Fruit fly (Drosophila melanogaster) whole organism, embryonic: Measurements from ENCODE around the gene CG12075.
A peak's percentile ranks its signal among the peaks of the same experiment; 100 is the strongest.

Experiments
- ATbp ChIP-seq: fragments of 200-800 bp; sonication (Bioruptor generic); optimal IDR thresholded peaks from 2 replicates; lab custom pipeline; 2017; ENCODE audit warnings: missing biosample characterization, mild to moderate bottlenecking, missing genetic modification characterization, missing genetic modification reagents
- Asciz ChIP-seq: fragments of 200-800 bp; sonication (Bioruptor generic); optimal IDR thresholded peaks from 2 replicates; lab custom pipeline; 2017; ENCODE audit warnings: missing biosample characterization, mild to moderate bottlenecking, missing genetic modification characterization, missing genetic modification reagents
- B-H2 ChIP-seq: fragments of 200-800 bp; sonication (Bioruptor generic); optimal IDR thresholded peaks from 2 replicates; lab custom pipeline; 2018; ENCODE audit warnings: missing biosample characterization, mild to moderate bottlenecking, missing genetic modification characterization
- BtbVII ChIP-seq: fragments of 200-800 bp; sonication (Bioruptor generic); optimal IDR thresholded peaks from 3 replicates; lab custom pipeline; 2017; ENCODE audit warnings: missing biosample characterization, mild to moderate bottlenecking, missing genetic modification characterization
- C15 ChIP-seq: fragments of 200-800 bp; sonication (Bioruptor generic); IDR thresholded peaks from 3 replicates; pipeline ENCODE4 v1.3.6; 2022; ENCODE audit warnings: missing biosample characterization, missing genetic modification characterization
- CG10321 ChIP-seq: fragments of 200-800 bp; sonication (Bioruptor generic); IDR thresholded peaks from 2 replicates; pipeline ENCODE4 v1.3.6; 2022; ENCODE audit warnings: missing biosample characterization, missing genetic modification characterization
- CG11093 ChIP-seq: fragments of 200-800 bp; sonication (Bioruptor generic); IDR thresholded peaks from 3 replicates; pipeline ENCODE4 v1.3.6; 2022; ENCODE audit warnings: missing biosample characterization, missing genetic modification characterization
- CG11560 ChIP-seq: fragments of 200-800 bp; sonication (Bioruptor generic); IDR thresholded peaks from 3 replicates; pipeline ENCODE4 v1.3.6; 2022; ENCODE audit warnings: missing biosample characterization, missing genetic modification characterization
- CG12219 ChIP-seq: fragments of 200-800 bp; sonication (Bioruptor generic); optimal IDR thresholded peaks from 3 replicates; lab custom pipeline; 2018; ENCODE audit warnings: missing biosample characterization, mild to moderate bottlenecking, missing genetic modification characterization
- CG12659 ChIP-seq: fragments of 200-800 bp; sonication (Bioruptor generic); optimal IDR thresholded peaks from 3 replicates; lab custom pipeline; 2017; ENCODE audit warnings: mild to moderate bottlenecking, missing biosample characterization, missing genetic modification reagents, missing genetic modification characterization
- CG12769 ChIP-seq: fragments of 200-800 bp; sonication (Bioruptor generic); optimal IDR thresholded peaks from 2 replicates; lab custom pipeline; 2019; ENCODE audit warnings: missing biosample characterization, mild to moderate bottlenecking, missing genetic modification characterization, moderate library complexity
- CG15011 ChIP-seq: fragments of 200-800 bp; sonication (Bioruptor generic); optimal IDR thresholded peaks from 3 replicates; lab custom pipeline; 2018; ENCODE audit warnings: missing biosample characterization, mild to moderate bottlenecking, missing genetic modification characterization
- CG1529 ChIP-seq: fragments of 200-800 bp; sonication (Bioruptor generic); optimal IDR thresholded peaks from 3 replicates; lab custom pipeline; 2018; ENCODE audit warnings: missing biosample characterization, missing genetic modification characterization
- CG1647 ChIP-seq: fragments of 200-800 bp; sonication (Bioruptor generic); optimal IDR thresholded peaks from 3 replicates; lab custom pipeline; 2016; ENCODE audit warnings: missing biosample characterization, missing genetic modification characterization
- CG17385 ChIP-seq: fragments of 200-800 bp; sonication (Bioruptor generic); optimal IDR thresholded peaks from 3 replicates; lab custom pipeline; 2018; ENCODE audit warnings: missing biosample characterization, mild to moderate bottlenecking, missing genetic modification characterization
- CG17612 ChIP-seq: fragments of 200-800 bp; sonication (Bioruptor generic); IDR thresholded peaks from 2 replicates; pipeline ENCODE4 v1.3.6; 2022; ENCODE audit warnings: missing biosample characterization, missing genetic modification characterization
- CG2875 ChIP-seq: fragments of 200-800 bp; sonication (Bioruptor generic); optimal IDR thresholded peaks from 2 replicates; lab custom pipeline; 2017; ENCODE audit warnings: missing biosample characterization, mild to moderate bottlenecking, missing genetic modification characterization, missing genetic modification reagents
- CG3407 ChIP-seq: fragments of 200-800 bp; sonication (Bioruptor generic); optimal IDR thresholded peaks from 2 replicates; lab custom pipeline; 2018; ENCODE audit warnings: missing biosample characterization, mild to moderate bottlenecking, missing genetic modification characterization
- CG34376 ChIP-seq: fragments of 200-800 bp; sonication (Bioruptor generic); optimal IDR thresholded peaks from 2 replicates; lab custom pipeline; 2018; ENCODE audit warnings: missing biosample characterization, mild to moderate bottlenecking, missing genetic modification characterization
- CG43689 ChIP-seq: fragments of 200-800 bp; sonication (Bioruptor generic); IDR thresholded peaks from 2 replicates; pipeline ENCODE4 v1.3.6; 2022; ENCODE audit warnings: missing biosample characterization, missing genetic modification characterization
- CG4730 ChIP-seq: fragments of 200-800 bp; sonication (Bioruptor generic); IDR thresholded peaks from 2 replicates; pipeline ENCODE4 v1.3.6; 2022; ENCODE audit warnings: missing biosample characterization, missing genetic modification characterization
- CG7372 ChIP-seq: fragments of 200-800 bp; sonication (Bioruptor generic); IDR thresholded peaks from 2 replicates; pipeline ENCODE4 v1.3.6; 2022; ENCODE audit warnings: missing biosample characterization, missing genetic modification characterization
- CG7963 ChIP-seq: fragments of 200-800 bp; sonication (Bioruptor generic); IDR thresholded peaks from 3 replicates; pipeline ENCODE4 v1.3.6; 2022; ENCODE audit warnings: missing biosample characterization, missing genetic modification characterization; ENCODE audit not compliant: partially characterized antibody
- CG8924 ChIP-seq: fragments of 200-800 bp; optimal IDR thresholded peaks from 3 replicates; lab custom pipeline; 2019; ENCODE audit warnings: missing biosample characterization, mild to moderate bottlenecking, missing genetic modification characterization, moderate library complexity
- Ets97D ChIP-seq: fragments of 200-800 bp; sonication (Bioruptor generic); optimal IDR thresholded peaks from 3 replicates; lab custom pipeline; 2016; ENCODE audit warnings: missing biosample characterization, missing genetic modification characterization
- Fer1 ChIP-seq: fragments of 200-800 bp; sonication (Bioruptor generic); optimal IDR thresholded peaks from 2 replicates; lab custom pipeline; 2017; ENCODE audit warnings: missing biosample characterization, mild to moderate bottlenecking, missing genetic modification characterization
- Fer3 ChIP-seq: fragments of 200-800 bp; sonication (Bioruptor generic); optimal IDR thresholded peaks from 2 replicates; lab custom pipeline; 2018; ENCODE audit warnings: missing biosample characterization, mild to moderate bottlenecking, missing genetic modification characterization, moderate library complexity
- Hmx ChIP-seq: fragments of 200-800 bp; sonication (Bioruptor generic); optimal IDR thresholded peaks from 2 replicates; lab custom pipeline; 2016; ENCODE audit warnings: missing biosample characterization, missing genetic modification characterization
- Nf-YA ChIP-seq: fragments of 200-800 bp; sonication (Bioruptor generic); IDR thresholded peaks from 2 replicates; pipeline ENCODE4 v1.3.6; 2022; ENCODE audit warnings: missing biosample characterization, missing genetic modification characterization
- Oaz ChIP-seq: fragments of 200-800 bp; sonication (Bioruptor generic); IDR thresholded peaks from 2 replicates; pipeline ENCODE4 v1.3.6; 2022; ENCODE audit warnings: missing biosample characterization, missing genetic modification characterization
- Optix ChIP-seq: fragments of 200-800 bp; sonication (Bioruptor generic); IDR thresholded peaks from 3 replicates; pipeline ENCODE4 v1.3.6; 2022; ENCODE audit warnings: missing biosample characterization, missing genetic modification characterization
- Pdp1 ChIP-seq, 2 experiments: fragments of 200-800 bp; sonication (Bioruptor generic); optimal IDR thresholded peaks; 3 replicates each; lab custom pipeline; 2016; ENCODE audit warnings: missing biosample characterization in 2 of 2, missing genetic modification characterization in 2 of 2, mild to moderate bottlenecking in 1 of 2, moderate library complexity in 1 of 2
- Vsx1 ChIP-seq: fragments of 200-800 bp; sonication (Bioruptor generic); optimal IDR thresholded peaks from 2 replicates; lab custom pipeline; 2017; ENCODE audit warnings: missing biosample characterization, mild to moderate bottlenecking, missing genetic modification characterization, missing genetic modification reagents
- ash1 ChIP-seq: fragments of 200-800 bp; sonication (Bioruptor generic); optimal IDR thresholded peaks from 2 replicates; lab custom pipeline; 2018; ENCODE audit warnings: missing biosample characterization, mild to moderate bottlenecking, missing genetic modification characterization
- chm ChIP-seq: fragments of 200-800 bp; sonication (Bioruptor generic); IDR thresholded peaks from 2 replicates; pipeline ENCODE4 v1.3.6; 2022; ENCODE audit warnings: missing biosample characterization, missing genetic modification characterization
- ci ChIP-seq: fragments of 200-800 bp; sonication (Bioruptor generic); IDR thresholded peaks from 3 replicates; pipeline ENCODE4 v1.3.6; 2022; ENCODE audit warnings: missing biosample characterization, missing genetic modification characterization
- da ChIP-seq: fragments of 200-800 bp; sonication (Bioruptor generic); optimal IDR thresholded peaks from 2 replicates; lab custom pipeline; 2016; ENCODE audit warnings: missing biosample characterization, missing genetic modification characterization
- dysf ChIP-seq: fragments of 200-800 bp; sonication (Bioruptor generic); IDR thresholded peaks from 3 replicates; pipeline ENCODE4 v1.3.6; 2022; ENCODE audit warnings: missing biosample characterization, missing genetic modification characterization
- ems ChIP-seq: fragments of 200-800 bp; sonication (Bioruptor generic); optimal IDR thresholded peaks from 3 replicates; lab custom pipeline; 2016; ENCODE audit warnings: missing biosample characterization, missing genetic modification characterization
- ewg ChIP-seq: fragments of 200-800 bp; sonication (Bioruptor generic); optimal IDR thresholded peaks from 3 replicates; lab custom pipeline; 2017; ENCODE audit warnings: mild to moderate bottlenecking, missing biosample characterization, missing genetic modification reagents, missing genetic modification characterization
- fu2 ChIP-seq: fragments of 200-800 bp; sonication (Bioruptor generic); optimal IDR thresholded peaks from 2 replicates; lab custom pipeline; 2016; ENCODE audit warnings: missing biosample characterization, missing genetic modification characterization
- gfzf ChIP-seq: fragments of 200-800 bp; sonication (Bioruptor generic); optimal IDR thresholded peaks from 2 replicates; lab custom pipeline; 2016; ENCODE audit warnings: missing biosample characterization, mild to moderate bottlenecking, missing genetic modification characterization, moderate library complexity
- mld ChIP-seq: fragments of 200-800 bp; sonication (Bioruptor generic); IDR thresholded peaks from 3 replicates; pipeline ENCODE4 v1.3.6; 2022; ENCODE audit warnings: missing biosample characterization, missing genetic modification characterization; ENCODE audit not compliant: partially characterized antibody
- nerfin-2 ChIP-seq: fragments of 200-800 bp; sonication (Bioruptor generic); IDR thresholded peaks from 2 replicates; pipeline ENCODE4 v1.3.6; 2022; ENCODE audit warnings: missing biosample characterization, missing genetic modification characterization; ENCODE audit not compliant: partially characterized antibody
- pita ChIP-seq: fragments of 200-800 bp; sonication (Bioruptor generic); optimal IDR thresholded peaks from 2 replicates; lab custom pipeline; 2017; ENCODE audit warnings: missing biosample characterization, mild to moderate bottlenecking, missing genetic modification characterization
- psq ChIP-seq: fragments of 200-800 bp; sonication (Bioruptor generic); optimal IDR thresholded peaks from 2 replicates; lab custom pipeline; 2017; ENCODE audit warnings: missing biosample characterization, missing genetic modification characterization
- row ChIP-seq: fragments of 200-800 bp; sonication (Bioruptor generic); IDR thresholded peaks from 3 replicates; pipeline ENCODE4 v1.3.6; 2022; ENCODE audit warnings: missing biosample characterization, missing genetic modification characterization
- schlank ChIP-seq: fragments of 200-800 bp; sonication (Bioruptor generic); optimal IDR thresholded peaks from 2 replicates; lab custom pipeline; 2018; ENCODE audit warnings: missing biosample characterization, mild to moderate bottlenecking, missing genetic modification characterization
- shn ChIP-seq: fragments of 200-800 bp; sonication (Bioruptor generic); optimal IDR thresholded peaks from 3 replicates; lab custom pipeline; 2016; ENCODE audit warnings: missing biosample characterization, missing genetic modification characterization
- ttk ChIP-seq: fragments of 200-800 bp; sonication (Bioruptor generic); IDR thresholded peaks from 2 replicates; pipeline ENCODE4 v2.1.2; 2022; ENCODE audit warnings: missing biosample characterization, missing genetic modification characterization
- unpg ChIP-seq: fragments of 200-800 bp; sonication (Bioruptor generic); optimal IDR thresholded peaks from 3 replicates; lab custom pipeline; 2018; ENCODE audit warnings: missing biosample characterization, mild to moderate bottlenecking, missing genetic modification characterization, moderate library complexity
- zen2 ChIP-seq: fragments of 200-800 bp; sonication (Bioruptor generic); IDR thresholded peaks from 3 replicates; pipeline ENCODE4 v1.3.6; 2022; ENCODE audit warnings: missing biosample characterization, missing genetic modification characterization; ENCODE audit not compliant: partially characterized antibody

CG12075 gene

DNA sequence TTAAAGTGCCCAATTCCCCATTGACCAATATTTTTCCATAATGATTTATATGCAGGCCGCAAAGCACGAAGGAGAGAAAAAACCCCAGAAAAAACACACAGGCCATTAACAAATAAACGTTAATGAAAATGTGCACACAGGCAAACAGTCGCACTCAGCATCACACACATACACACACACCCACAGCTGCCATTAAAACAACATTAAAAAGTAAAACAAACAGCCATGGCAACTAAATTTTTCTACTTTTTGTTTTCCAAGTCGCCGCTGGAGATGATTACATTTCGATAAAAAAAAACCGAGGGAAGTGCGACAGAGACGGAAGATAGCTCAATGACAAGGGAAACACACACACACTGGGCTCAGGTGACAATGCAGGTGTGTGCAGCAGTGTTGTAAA lies 49.3 kb downstream of the CG12075 start (continued):
- TF ChIP-seq da (GFP tag; lab: Kevin White, UChicago) = no peak
- no peak for TF ChIP-seq fu2 (GFP tag; lab: Kevin White, UChicago)
- no peak for TF ChIP-seq CG34376 (GFP tag; lab: Kevin White, UChicago)
- peak; percentile 10 for TF ChIP-seq CG8924 (tag; lab: Kevin White, UChicago)
- TF ChIP-seq ash1 = no peak
- no peak for TF ChIP-seq CG11093 (GFP tag; lab: Robert Waterston, UW)
- TF ChIP-seq CG7372 (GFP tag; lab: Robert Waterston, UW) = no peak
- no peak for TF ChIP-seq Fer3
- TF ChIP-seq B-H2 (GFP tag; lab: Kevin White, UChicago) = no peak
- TF ChIP-seq ATbp (GFP tag; lab: Kevin White, UChicago) = peak; percentile 58
- TF ChIP-seq C15 (GFP tag; lab: Robert Waterston, UW) = no peak
- TF ChIP-seq CG3407 (GFP tag; lab: Kevin White, UChicago) = peak; percentile 11
- no peak for TF ChIP-seq ems (GFP tag; lab: Kevin White, UChicago)
- no peak for TF ChIP-seq CG17385 (GFP tag; lab: Kevin White, UChicago)
- no peak for TF ChIP-seq CG10321 (GFP tag; lab: Robert Waterston, UW)
- TF ChIP-seq gfzf (GFP tag; lab: Kevin White, UChicago) = no peak
- no peak for TF ChIP-seq mld
- TF ChIP-seq dysf (GFP tag; lab: Robert Waterston, UW) = no peak
- TF ChIP-seq Asciz (GFP tag; lab: Kevin White, UChicago) = no peak
- TF ChIP-seq psq (GFP tag; lab: Kevin White, UChicago) = no peak
- TF ChIP-seq BtbVII (GFP tag; lab: Kevin White, UChicago) = no peak
- TF ChIP-seq CG15011 (GFP tag; lab: Kevin White, UChicago) = no peak
- no peak for TF ChIP-seq zen2 (GFP tag; lab: Robert Waterston, UW)
- TF ChIP-seq CG11560 = no peak
- TF ChIP-seq unpg (GFP tag; lab: Kevin White, UChicago) = peak; percentile 14
- no peak for TF ChIP-seq Vsx1 (GFP tag; lab: Kevin White, UChicago)
- TF ChIP-seq ci (GFP tag; lab: Robert Waterston, UW) = peak; percentile 65; the same call in 2 of the 3 replicates
- TF ChIP-seq CG7963 (GFP tag; lab: Robert Waterston, UW) = no peak
- no peak for TF ChIP-seq CG43689 (GFP tag; lab: Robert Waterston, UW)
- no peak for TF ChIP-seq CG1647 (GFP tag; lab: Kevin White, UChicago)
- TF ChIP-seq CG1529 (GFP tag; lab: Kevin White, UChicago) = peak; percentile 19
- TF ChIP-seq shn (GFP tag; lab: Kevin White, UChicago) = no peak
- TF ChIP-seq Pdp1 (GFP tag; optimal IDR thresholded peaks at IDR 0.05; lab: Kevin White, UChicago) = no peak
- no peak for TF ChIP-seq CG12659
- no peak for TF ChIP-seq CG2875 (GFP tag; lab: Kevin White, UChicago)
- no peak for TF ChIP-seq Ets97D (GFP tag; lab: Kevin White, UChicago)
- no peak for TF ChIP-seq Optix (GFP tag; lab: Robert Waterston, UW)
- TF ChIP-seq nerfin-2 (GFP tag; lab: Robert Waterston, UW) = no peak
- TF ChIP-seq CG17612 (GFP tag; lab: Robert Waterston, UW) = no peak
- no peak for TF ChIP-seq pita (GFP tag; lab: Kevin White, UChicago)
- TF ChIP-seq Nf-YA (GFP tag; lab: Robert Waterston, UW) = no peak
- TF ChIP-seq CG12769 = no peak
- TF ChIP-seq chm (GFP tag; lab: Robert Waterston, UW) = peak; percentile 65
- TF ChIP-seq schlank (tag; lab: Kevin White, UChicago) = no peak
- peak; percentile 24 for TF ChIP-seq CG12219 (GFP tag; lab: Kevin White, UChicago)
- TF ChIP-seq row (GFP tag; lab: Robert Waterston, UW) = no peak
- TF ChIP-seq ttk = no peak
- no peak for TF ChIP-seq Oaz (GFP tag; lab: Robert Waterston, UW)
- no peak for TF ChIP-seq Hmx (GFP tag; lab: Kevin White, UChicago)
- TF ChIP-seq Fer1 = no peak
- no peak for TF ChIP-seq CG4730 (GFP tag; lab: Robert Waterston, UW)
- TF ChIP-seq ewg (GFP tag; lab: Kevin White, UChicago) = no peak
